Worm (Caenorhabditis elegans) whole organism, young adult: ENCODE data around the gene srw-19.

Experiments used
- B0019.2 ChIP-seq: fragments of 200-800 bp; sonication (Bioruptor generic); conservative IDR thresholded peaks from 2 replicates; pipeline ENCODE4 v1.3.6; 2022; ENCODE audit warnings: missing genetic modification reagents, missing genetic modification characterization, missing compliant biosample characterization
- C06A6.2 ChIP-seq: fragments of 200-800 bp; sonication (Bioruptor generic); conservative IDR thresholded peaks from 2 replicates; pipeline ENCODE4 v1.3.6; 2022; ENCODE audit warnings: missing genetic modification characterization, missing compliant biosample characterization
- F10E7.11 ChIP-seq: sonication (generic microtip); optimal IDR thresholded peaks from 2 replicates; lab custom pipeline; 2017; ENCODE audit warnings: mild to moderate bottlenecking, missing genetic modification characterization, moderate library complexity, missing compliant biosample characterization
- F33H1.4 ChIP-seq: fragments of 200-800 bp; sonication (Bioruptor generic); IDR thresholded peaks from 2 replicates; pipeline ENCODE4 v1.3.6; 2022; ENCODE audit warnings: missing genetic modification reagents, missing genetic modification characterization, missing compliant biosample characterization
- F37B4.10 ChIP-seq: fragments of 200-800 bp; sonication (Bioruptor generic); IDR thresholded peaks from 2 replicates; pipeline ENCODE4 v1.3.6; 2022; ENCODE audit warnings: missing genetic modification characterization, missing compliant biosample characterization
- F57C9.4 ChIP-seq: sonication (generic microtip); optimal IDR thresholded peaks from 2 replicates; lab custom pipeline; 2017; ENCODE audit warnings: mild to moderate bottlenecking, missing genetic modification characterization, missing compliant biosample characterization
- Y67H2A.10 ChIP-seq: fragments of 200-800 bp; sonication (Bioruptor generic); conservative IDR thresholded peaks from 2 replicates; pipeline ENCODE4 v1.3.6; 2022; ENCODE audit warnings: missing genetic modification reagents, missing genetic modification characterization, missing compliant biosample characterization
- ama-1 ChIP-seq, 3 experiments: fragments of 150-350 bp in 1 of 3; sonication (generic microtip) in 2 of 3; optimal IDR thresholded peaks; 2 replicates each; lab custom pipeline; 2014 to 2018; ENCODE audit warnings: missing biosample characterization in 2 of 3, missing genetic modification characterization in 2 of 3, missing genetic modification reagents in 2 of 3
- attf-6 ChIP-seq: fragments of 200-800 bp; sonication (Bioruptor generic); IDR thresholded peaks from 2 replicates; pipeline ENCODE4 v1.3.6; 2022; ENCODE audit warnings: missing genetic modification reagents, missing genetic modification characterization, missing compliant biosample characterization
- cebp-1 ChIP-seq, 2 experiments: fragments of 200-800 bp in 1 of 2; sonication (Bioruptor generic) in 1 of 2; sonication (generic microtip) in 1 of 2; IDR thresholded peaks in 1 of 2; optimal IDR thresholded peaks in 1 of 2; 2 replicates each; pipeline versions ENCODE4 v1.3.6 to Lab custom; 2017 to 2022; ENCODE audit warnings: missing compliant biosample characterization in 2 of 2, missing genetic modification characterization in 2 of 2, mild to moderate bottlenecking in 1 of 2, missing genetic modification reagents in 1 of 2, moderate library complexity in 1 of 2
- ceh-91 ChIP-seq: fragments of 200-800 bp; sonication (Bioruptor generic); IDR thresholded peaks from 2 replicates; pipeline ENCODE4 v1.3.6; 2022; ENCODE audit warnings: missing genetic modification reagents, missing genetic modification characterization, missing compliant biosample characterization
- dpff-1 ChIP-seq: sonication (generic microtip); optimal IDR thresholded peaks from 2 replicates; lab custom pipeline; 2017; ENCODE audit warnings: mild to moderate bottlenecking, missing genetic modification characterization, missing compliant biosample characterization
- him-1 ChIP-seq: sonication (generic microtip); optimal IDR thresholded peaks from 2 replicates; lab custom pipeline; 2016; ENCODE audit warnings: missing genotype, missing genetic modification reagents, missing genetic modification characterization, missing compliant biosample characterization
- hrde-1 ChIP-seq: sonication (generic microtip); optimal IDR thresholded peaks from 2 replicates; lab custom pipeline; 2016; ENCODE audit warnings: missing genetic modification characterization, mild to moderate bottlenecking, missing compliant biosample characterization, moderate library complexity, missing genotype, missing genetic modification reagents, borderline replicate concordance
- let-607 ChIP-seq, 2 experiments: fragments of 200-800 bp in 1 of 2; sonication (Bioruptor generic) in 1 of 2; sonication (generic microtip) in 1 of 2; optimal IDR thresholded peaks; 2 replicates each; lab custom pipeline; 2016 to 2018; ENCODE audit warnings: mild to moderate bottlenecking in 2 of 2, missing compliant biosample characterization in 2 of 2, missing genetic modification characterization in 2 of 2, moderate library complexity in 2 of 2, missing genotype in 1 of 2
- lin-35 ChIP-seq, 3 experiments: fragments of 150-350 bp in 2 of 3; sonication (generic microtip) in 1 of 3; optimal IDR thresholded peaks; 2 replicates each; lab custom pipeline; 2014 to 2018; ENCODE audit warnings: missing biosample characterization in 3 of 3, missing genetic modification characterization in 3 of 3, missing genetic modification reagents in 3 of 3
- lin-40 ChIP-seq: sonication (generic microtip); optimal IDR thresholded peaks from 2 replicates; lab custom pipeline; 2016; ENCODE audit warnings: missing genetic modification characterization, mild to moderate bottlenecking, missing compliant biosample characterization, missing genotype, missing genetic modification reagents
- lir-1 ChIP-seq: fragments of 200-800 bp; sonication (Bioruptor generic); conservative IDR thresholded peaks from 2 replicates; pipeline ENCODE4 v1.3.6; 2022; ENCODE audit warnings: missing genetic modification reagents, missing genetic modification characterization, missing compliant biosample characterization
- madf-3 ChIP-seq: fragments of 200-800 bp; sonication (Bioruptor generic); IDR thresholded peaks from 2 replicates; pipeline ENCODE4 v1.3.6; 2022; ENCODE audit warnings: missing genetic modification reagents, missing genetic modification characterization, missing compliant biosample characterization
- nfya-1 ChIP-seq: sonication (generic microtip); optimal IDR thresholded peaks from 2 replicates; lab custom pipeline; 2017; ENCODE audit warnings: antibody characterized with exemption, missing compliant biosample characterization, missing genetic modification characterization, borderline replicate concordance; ENCODE audit not compliant: insufficient read depth
- nhr-27 ChIP-seq: fragments of 200-800 bp; sonication (Bioruptor generic); optimal IDR thresholded peaks from 2 replicates; lab custom pipeline; 2018; ENCODE audit warnings: mild to moderate bottlenecking, missing genetic modification characterization, moderate library complexity, missing compliant biosample characterization
- nhr-90 ChIP-seq: sonication (generic microtip); optimal IDR thresholded peaks from 2 replicates; lab custom pipeline; 2016; ENCODE audit warnings: missing genotype, mild to moderate bottlenecking, missing genetic modification characterization, missing compliant biosample characterization
- pha-4 ChIP-seq: fragments of 150-350 bp; sonication (generic microtip); optimal IDR thresholded peaks from 2 replicates; lab custom pipeline; 2014; ENCODE audit warnings: missing biosample characterization, missing genetic modification reagents, missing genetic modification characterization
- sea-2 ChIP-seq: fragments of 200-800 bp; sonication (Bioruptor generic); IDR thresholded peaks from 2 replicates; pipeline ENCODE4 v1.3.6; 2022; ENCODE audit warnings: missing genetic modification characterization, missing compliant biosample characterization
- snpc-1.1 ChIP-seq: sonication (generic microtip); optimal IDR thresholded peaks from 2 replicates; lab custom pipeline; 2017; ENCODE audit warnings: missing genetic modification characterization, mild to moderate bottlenecking, missing compliant biosample characterization, antibody characterized with exemption, moderate library complexity, missing genotype, missing genetic modification reagents; ENCODE audit not compliant: insufficient read depth
- unc-130 ChIP-seq: sonication (generic microtip); optimal IDR thresholded peaks from 2 replicates; lab custom pipeline; 2016; ENCODE audit warnings: missing genetic modification reagents, missing genetic modification characterization, missing compliant biosample characterization
- unc-62 ChIP-seq: fragments of 150-350 bp; optimal IDR thresholded peaks from 2 replicates; lab custom pipeline; 2014; ENCODE audit warnings: missing biosample characterization, missing genetic modification reagents, missing genetic modification characterization
- ztf-22 ChIP-seq: fragments of 200-800 bp; sonication (Bioruptor generic); optimal IDR thresholded peaks from 2 replicates; lab custom pipeline; 2018; ENCODE audit warnings: mild to moderate bottlenecking, missing genetic modification characterization, moderate library complexity, missing compliant biosample characterization
- ztf-26 ChIP-seq: sonication (generic microtip); optimal IDR thresholded peaks from 2 replicates; lab custom pipeline; 2017; ENCODE audit warnings: missing genetic modification characterization, missing compliant biosample characterization
- ztf-6 ChIP-seq: fragments of 200-800 bp; sonication (Bioruptor generic); IDR thresholded peaks from 2 replicates; pipeline ENCODE4 v1.3.6; 2022; ENCODE audit warnings: missing genetic modification reagents, missing genetic modification characterization, missing compliant biosample characterization

The srw-19 gene

DNA sequence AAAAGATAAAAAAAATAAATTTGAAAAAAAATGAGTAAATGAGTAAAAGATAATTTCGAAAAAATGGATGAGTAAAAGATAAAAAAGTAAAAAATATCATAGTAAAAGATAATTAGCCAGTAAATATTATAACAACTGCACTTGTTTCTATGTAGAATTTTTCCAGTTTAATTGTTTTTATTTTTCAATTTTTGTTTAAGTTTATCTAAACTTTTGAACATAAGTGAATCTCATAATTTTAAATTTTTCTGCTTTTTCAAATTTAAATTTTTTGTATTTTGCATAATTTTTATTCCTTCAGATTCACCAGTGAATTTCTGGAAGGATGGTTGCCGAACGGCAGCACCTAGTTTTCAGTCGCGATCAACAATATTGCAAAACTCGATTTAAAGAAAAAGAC is 39.9 kb downstream of the srw-19 start, which contains the start of gene chil-12:
Gene chil-12 (plus strand): TSS at position 301 of the 400 bp plus-strand sequence.
- TF ChIP-seq him-1 (tag; lab: Kevin White, UChicago) (no peak), Y67H2A.10 (GFP tag; lab: Robert Waterston, UW) (no peak), nfya-1 (tag; lab: Kevin White, UChicago) (no peak)

DNA sequence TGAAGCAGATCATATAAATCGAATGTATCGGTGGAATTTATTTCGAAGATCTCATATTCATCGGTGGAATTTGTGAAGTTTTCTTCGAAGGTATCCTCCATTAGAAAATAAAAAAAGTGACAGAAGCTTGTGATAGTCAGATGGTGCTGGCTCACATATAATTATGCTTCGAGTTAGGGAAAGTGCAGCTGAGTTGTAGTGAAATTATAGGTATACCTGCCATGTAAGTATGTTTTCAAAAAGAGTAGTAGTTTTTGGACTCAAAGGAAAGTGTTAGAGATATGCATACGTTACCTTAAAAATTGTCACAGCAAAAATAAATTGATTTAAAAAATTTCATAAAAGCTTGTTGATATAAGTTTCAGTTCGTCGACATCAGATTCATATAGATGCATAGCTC is 41.0 kb downstream of the srw-19 start, which contains the start of gene srw-11:
Gene srw-11 (minus strand): TSS at position 101 of the 400 bp plus-strand sequence.
- TF ChIP-seq B0019.2 (no peak), hrde-1 (tag; lab: Kevin White, UChicago) (no peak), unc-62 (GFP tag; lab: Kevin White, UChicago) (no peak), ceh-91 (GFP tag; lab: Robert Waterston, UW) (no peak), let-607 (tag; optimal IDR thresholded peaks at IDR 0.05; lab: Kevin White, UChicago) (no peak), F57C9.4 (tag; lab: Kevin White, UChicago) (no peak)

DNA sequence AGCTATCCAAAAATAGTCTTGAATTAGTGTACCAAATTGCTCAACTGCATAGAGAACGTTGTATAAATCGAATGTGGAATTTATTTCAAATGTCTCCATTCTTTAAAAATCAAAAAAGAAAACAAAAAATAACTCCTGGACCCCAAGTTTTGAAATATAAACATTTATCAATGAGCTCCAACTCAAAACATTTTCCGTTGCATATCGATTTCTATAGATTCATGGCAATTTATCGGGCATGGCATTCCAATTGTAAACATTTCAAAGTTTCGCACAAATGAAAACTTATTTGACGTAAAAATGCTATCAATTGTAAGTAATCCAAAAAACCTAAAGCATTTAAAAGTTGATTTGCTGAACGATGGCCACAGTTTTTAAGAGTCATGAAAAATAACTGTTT is 42.6 kb downstream of the srw-19 start, which contains the start of gene srw-12:
Gene srw-12 (minus strand): TSS at position 101 of the 400 bp plus-strand sequence.
- TF ChIP-seq F33H1.4 (GFP tag; lab: Robert Waterston, UW) (no peak), nhr-90 (no peak)

- TF ChIP-seq ztf-22 (no peak), sea-2 (GFP tag; lab: Robert Waterston, UW) (no peak)
Observed at ce11 chrV:15235661-15236060, 45.5 kb downstream of the srw-19 start, which contains the start of gene nhr-164. Gene nhr-164, minus strand, starts transcription at chrV:15235761.

DNA sequence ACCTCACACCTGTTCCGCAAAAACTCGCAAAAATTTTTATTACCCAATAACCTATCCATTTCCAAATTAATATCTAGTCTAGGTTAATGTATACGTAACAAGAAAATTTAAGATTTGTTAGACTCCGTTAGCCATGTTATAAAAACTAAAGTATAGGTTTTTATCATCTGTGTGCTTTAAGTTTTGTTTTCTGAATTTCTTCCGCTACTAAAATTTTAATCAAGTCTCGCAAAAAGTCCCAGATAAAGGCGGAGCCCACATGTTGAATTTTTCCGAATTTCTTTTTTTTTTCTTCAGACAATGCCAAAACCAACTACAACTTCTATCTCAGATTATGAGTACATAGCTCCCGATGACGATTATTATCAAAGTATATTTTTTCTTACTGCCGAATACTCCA is 49.0 kb downstream of the srw-19 start, which contains the start of gene srw-13:
Gene srw-13 (plus strand): TSS at position 301 of the 400 bp plus-strand sequence.
- TF ChIP-seq cebp-1 (GFP tag; IDR thresholded peaks at IDR 0.05; lab: Robert Waterston, UW) (no peak), cebp-1 (tag; optimal IDR thresholded peaks at IDR 0.05; lab: Kevin White, UChicago) (no peak), ztf-22 (no peak), C06A6.2 (GFP tag; lab: Robert Waterston, UW) (no peak), unc-130 (GFP tag; lab: Kevin White, UChicago) (no peak), snpc-1.1 (tag; lab: Kevin White, UChicago) (no peak), attf-6 (GFP tag; lab: Robert Waterston, UW) (no peak), ztf-26 (tag; lab: Kevin White, UChicago) (no peak), lin-35 (GFP tag; optimal IDR thresholded peaks at IDR 0.05; lab: Kevin White, UChicago) (no peak), nhr-27 (tag; lab: Kevin White, UChicago) (no peak), F10E7.11 (tag; lab: Kevin White, UChicago) (no peak), hrde-1 (tag; lab: Kevin White, UChicago) (no peak), ama-1 (optimal IDR thresholded peaks at IDR 0.05; lab: Kevin White, UChicago) (no peak), ama-1 (GFP tag; optimal IDR thresholded peaks at IDR 0.05; lab: Kevin White, UChicago) (no peak), lir-1 (GFP tag; lab: Robert Waterston, UW) (no peak), pha-4 (tag; lab: Kevin White, UChicago) (no peak), dpff-1 (no peak), madf-3 (GFP tag; lab: Robert Waterston, UW) (no peak), lin-40 (tag; lab: Kevin White, UChicago) (no peak), ztf-6 (GFP tag; lab: Robert Waterston, UW) (no peak), F37B4.10 (GFP tag; lab: Robert Waterston, UW) (no peak)
